Fruit fly (Drosophila melanogaster): ENCODE measurements around the gene Csk.
A peak's percentile ranks its signal among the peaks of the same experiment; 100 is the strongest.

Gene Csk

DNA sequence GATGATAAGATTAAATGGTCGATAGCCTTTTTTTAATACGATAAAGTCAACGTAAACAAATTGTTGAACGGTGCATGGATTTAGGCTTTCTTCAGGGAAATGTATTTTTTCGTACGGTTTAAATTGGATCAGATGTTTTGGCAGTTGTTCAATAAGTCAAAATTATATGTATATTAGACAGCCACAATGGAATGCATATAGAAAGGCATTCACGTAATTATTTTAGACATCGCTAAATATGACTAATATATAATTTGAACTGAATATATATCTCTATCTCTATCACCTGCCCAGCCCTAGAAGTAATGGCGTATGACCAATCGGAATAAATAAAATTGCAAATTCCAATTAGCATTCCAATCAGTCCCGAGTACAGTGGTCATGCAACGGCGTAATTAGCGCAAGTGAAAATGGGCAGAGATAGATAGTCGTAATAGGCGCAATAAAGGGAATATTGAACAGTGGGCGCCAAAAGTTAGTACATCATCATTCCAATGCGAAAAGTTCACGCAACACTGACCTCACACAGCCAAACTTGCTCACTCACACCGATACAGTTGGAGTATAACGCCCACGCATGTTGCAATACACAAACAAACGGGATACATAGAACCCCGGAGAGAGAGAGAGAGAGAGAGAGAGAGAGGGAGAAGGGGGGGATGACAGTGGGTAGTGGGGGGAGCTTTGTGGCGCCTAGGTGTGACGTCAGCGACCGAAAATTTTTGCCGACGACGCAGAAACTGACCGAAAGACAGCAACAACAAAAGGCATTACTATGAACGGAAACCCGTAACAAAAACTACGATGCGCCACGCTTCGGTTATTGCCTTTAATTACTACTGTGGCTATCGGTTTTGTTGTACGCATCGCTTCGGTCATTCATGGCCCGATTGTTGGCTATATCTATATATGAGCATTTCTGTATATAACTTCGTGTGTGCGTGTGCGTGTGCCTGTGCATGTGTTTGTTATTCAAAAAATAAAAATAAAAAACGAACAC, 1.9 kb downstream of the Csk start (continued):
- TF ChIP-seq CG10669 (GFP tag; optimal IDR thresholded peaks at IDR 0.05): no peak

- TF ChIP-seq topi (GFP tag; optimal IDR thresholded peaks at IDR 0.05) (peak; percentile 29), Sox14 (GFP tag; optimal IDR thresholded peaks at IDR 0.05) (peak; percentile 9), fd85E (GFP tag; optimal IDR thresholded peaks at IDR 0.05) (peak; percentile 22), CG6276 (GFP tag; optimal IDR thresholded peaks at IDR 0.05) (peak; percentile 80), dac (GFP tag; optimal IDR thresholded peaks at IDR 0.05) (no peak), CG3032 (tag; optimal IDR thresholded peaks at IDR 0.05) (peak; percentile 47), esn (GFP tag; optimal IDR thresholded peaks at IDR 0.05) (peak; percentile 12), Eip78C (GFP tag) (peak; percentile 82), CG8632 (GFP tag; optimal IDR thresholded peaks at IDR 0.05) (peak; percentile 6), Sox15 (GFP tag; optimal IDR thresholded peaks at IDR 0.05) (no peak), CG32006 (GFP tag; optimal IDR thresholded peaks at IDR 0.05) (no peak), net (GFP tag; optimal IDR thresholded peaks at IDR 0.05) (peak; percentile 62), CG8319 (GFP tag; optimal IDR thresholded peaks at IDR 0.05) (no peak), dsx (GFP tag; optimal IDR thresholded peaks at IDR 0.05; ENCODE audit: poor library complexity, severe bottlenecking) (peak; percentile 52), Ets96B (tag; optimal IDR thresholded peaks at IDR 0.05) (peak; percentile 42), CG31627 (GFP tag; optimal IDR thresholded peaks at IDR 0.05) (no peak), achi (GFP tag; optimal IDR thresholded peaks at IDR 0.05) (peak; percentile 18), CG34406 (GFP tag; optimal IDR thresholded peaks at IDR 0.05) (no peak), Sox102F (GFP tag; optimal IDR thresholded peaks at IDR 0.05) (peak; percentile 25), pdm3 (GFP tag; optimal IDR thresholded peaks at IDR 0.05) (no peak), vri (GFP tag; optimal IDR thresholded peaks at IDR 0.05) (peak; percentile 58), ss (GFP tag; optimal IDR thresholded peaks at IDR 0.05) (peak; percentile 94 to 97), CG6854 (GFP tag; optimal IDR thresholded peaks at IDR 0.05) (peak; percentile 78), Hr39 (GFP tag; optimal IDR thresholded peaks at IDR 0.05) (no peak), Eip75B (GFP tag; optimal IDR thresholded peaks at IDR 0.05) (peak; percentile 49), CG6163 (GFP tag; IDR thresholded peaks at IDR 0.05) (peak; percentile 85), acj6 (GFP tag; optimal IDR thresholded peaks at IDR 0.05) (no peak), CG10669 (GFP tag; optimal IDR thresholded peaks at IDR 0.05) (peak; percentile 71), Gug (GFP tag; IDR thresholded peaks at IDR 0.05) (no peak), CG11762 (GFP tag; optimal IDR thresholded peaks at IDR 0.05; ENCODE audit: insufficient read depth) (peak; percentile 27), CG9139 (GFP tag; optimal IDR thresholded peaks at IDR 0.05) (peak; percentile 92), CG11902 (GFP tag; optimal IDR thresholded peaks at IDR 0.05) (no peak), eg (GFP tag; IDR thresholded peaks at IDR 0.05) (peak; percentile 87), Hr38 (GFP tag; optimal IDR thresholded peaks at IDR 0.05) (no peak), CG15336 (GFP tag; IDR thresholded peaks at IDR 0.05) (peak; percentile 74; the same call in 1 of the 2 replicates), CG4318 (GFP tag; optimal IDR thresholded peaks at IDR 0.05) (no peak), Blimp-1 (GFP tag; optimal IDR thresholded peaks at IDR 0.05) (peak; percentile 20), Hr4 (GFP tag; optimal IDR thresholded peaks at IDR 0.05) (no peak), CG6792 (GFP tag; optimal IDR thresholded peaks at IDR 0.05) (no peak), CG6808 (GFP tag; optimal IDR thresholded peaks at IDR 0.05) (peak; percentile 92), svp (GFP tag) (peak; percentile 65), CG1621 (tag; optimal IDR thresholded peaks at IDR 0.05) (peak; percentile 71), spab (GFP tag; optimal IDR thresholded peaks at IDR 0.05) (peak; percentile 78), cyc (GFP tag; optimal IDR thresholded peaks at IDR 0.05) (no peak), Lpt (GFP tag; optimal IDR thresholded peaks at IDR 0.05) (peak; percentile 55), CG8119 (GFP tag; IDR thresholded peaks at IDR 0.05) (peak; percentile 76), CG16779 (tag; optimal IDR thresholded peaks at IDR 0.05) (peak; percentile 82), fkh (GFP tag; optimal IDR thresholded peaks at IDR 0.05) (no peak)
These were observed 3.7 kb downstream of the Csk start for dm6 chr3R:11646826-11647225.
